Worm (Caenorhabditis elegans) whole organism, L1 larva: ENCODE measurements around the gene nlp-49.

Experiments used
- C16A3.4 ChIP-seq: fragments of 150-350 bp; optimal IDR thresholded peaks from 2 replicates; lab custom pipeline; 2014; ENCODE audit warnings: missing biosample characterization, missing genetic modification characterization
- F16B12.6 ChIP-seq: fragments of 150-350 bp; optimal IDR thresholded peaks from 2 replicates; lab custom pipeline; 2014; ENCODE audit warnings: missing biosample characterization, missing genetic modification characterization
- aly-2 ChIP-seq: fragments of 150-350 bp; optimal IDR thresholded peaks from 2 replicates; lab custom pipeline; 2014; ENCODE audit warnings: missing biosample characterization, missing genetic modification characterization
- ama-1 ChIP-seq: fragments of 150-350 bp; optimal IDR thresholded peaks from 2 replicates; lab custom pipeline; 2014
- blmp-1 ChIP-seq: fragments of 150-350 bp; optimal IDR thresholded peaks from 2 replicates; lab custom pipeline; 2014; ENCODE audit warnings: missing biosample characterization, missing genetic modification characterization
- ceh-63 ChIP-seq: fragments of 200-800 bp; sonication (Bioruptor generic); optimal IDR thresholded peaks from 2 replicates; lab custom pipeline; 2018; ENCODE audit warnings: mild to moderate bottlenecking, missing genetic modification characterization, missing compliant biosample characterization
- ceh-8 ChIP-seq: fragments of 200-800 bp; sonication (Bioruptor generic); optimal IDR thresholded peaks from 2 replicates; lab custom pipeline; 2018; ENCODE audit warnings: mild to moderate bottlenecking, missing genetic modification characterization, moderate library complexity, missing compliant biosample characterization
- ceh-82 ChIP-seq, 3 experiments: fragments of 150-350 bp in 1 of 3; sonication (generic microtip) in 2 of 3; optimal IDR thresholded peaks; 2 replicates each; lab custom pipeline; 2014 to 2017; ENCODE audit warnings: missing biosample characterization in 3 of 3, missing genetic modification characterization in 3 of 3
- ceh-88 ChIP-seq: fragments of 200-800 bp; sonication (Bioruptor generic); IDR thresholded peaks from 2 replicates; pipeline ENCODE4 v1.3.6; 2022; ENCODE audit warnings: missing genetic modification characterization, missing compliant biosample characterization
- ceh-90 ChIP-seq: sonication (generic microtip); optimal IDR thresholded peaks from 2 replicates; lab custom pipeline; 2016; ENCODE audit warnings: missing genetic modification characterization, missing compliant biosample characterization
- ces-1 ChIP-seq: fragments of 150-350 bp; optimal IDR thresholded peaks from 2 replicates; lab custom pipeline; 2014; ENCODE audit warnings: missing biosample characterization, missing genetic modification reagents, missing genetic modification characterization
- dpl-1 ChIP-seq, 3 experiments: fragments of 150-350 bp in 2 of 3; sonication (generic microtip) in 1 of 3; optimal IDR thresholded peaks; 2 replicates each; lab custom pipeline; 2014 to 2017; ENCODE audit warnings: missing biosample characterization in 3 of 3, missing genetic modification characterization in 3 of 3, missing genetic modification reagents in 3 of 3
- dsc-1 ChIP-seq: sonication (generic microtip); optimal IDR thresholded peaks from 2 replicates; lab custom pipeline; 2016; ENCODE audit warnings: mild to moderate bottlenecking, missing genetic modification characterization, missing compliant biosample characterization
- efl-1 ChIP-seq, 4 experiments: fragments of 150-350 bp; optimal IDR thresholded peaks in 3 of 4; peaks in 1 of 4; 1 replicate in 1 of 4; 2 replicates in 3 of 4; lab custom pipeline; 2014; ENCODE audit warnings: missing biosample characterization in 2 of 4, missing genetic modification characterization in 2 of 4, missing genetic modification reagents in 2 of 4
- efl-3 ChIP-seq: fragments of 200-800 bp; sonication (Bioruptor generic); optimal IDR thresholded peaks from 2 replicates; lab custom pipeline; 2018; ENCODE audit warnings: mild to moderate bottlenecking, missing genetic modification characterization, missing compliant biosample characterization
- egl-27 ChIP-seq, 2 experiments: fragments of 150-350 bp in 1 of 2; sonication (generic microtip); optimal IDR thresholded peaks; 3 replicates each; lab custom pipeline; 2017 to 2018; ENCODE audit warnings: missing biosample characterization in 2 of 2, missing genetic modification characterization in 2 of 2, missing genetic modification reagents in 2 of 2
- elt-2 ChIP-seq: sonication (generic microtip); optimal IDR thresholded peaks from 2 replicates; lab custom pipeline; 2016; ENCODE audit warnings: missing genetic modification characterization, mild to moderate bottlenecking, inconsistent platforms, missing compliant biosample characterization, missing genetic modification reagents
- fkh-10 ChIP-seq: sonication (generic microtip); optimal IDR thresholded peaks from 2 replicates; lab custom pipeline; 2017; ENCODE audit warnings: missing biosample characterization, missing genetic modification reagents, missing genetic modification characterization
- fkh-4 ChIP-seq: sonication (generic microtip); optimal IDR thresholded peaks from 2 replicates; lab custom pipeline; 2016; ENCODE audit warnings: missing compliant biosample characterization, missing genetic modification characterization, borderline replicate concordance
- fkh-8 ChIP-seq: sonication (generic microtip); optimal IDR thresholded peaks from 2 replicates; lab custom pipeline; 2016; ENCODE audit warnings: mild to moderate bottlenecking, missing genetic modification characterization, missing compliant biosample characterization
- hlh-17 ChIP-seq: fragments of 200-800 bp; sonication (Bioruptor generic); optimal IDR thresholded peaks from 2 replicates; lab custom pipeline; 2018; ENCODE audit warnings: missing genetic modification characterization, mild to moderate bottlenecking, missing compliant biosample characterization, moderate library complexity, borderline replicate concordance
- hlh-4 ChIP-seq: sonication (generic microtip); optimal IDR thresholded peaks from 2 replicates; lab custom pipeline; 2016; ENCODE audit warnings: mild to moderate bottlenecking, missing genetic modification characterization, missing compliant biosample characterization
- hpl-2 ChIP-seq: fragments of 150-350 bp; optimal IDR thresholded peaks from 2 replicates; lab custom pipeline; 2014; ENCODE audit warnings: missing biosample characterization, missing genetic modification reagents, missing genetic modification characterization
- lin-15B ChIP-seq: fragments of 150-350 bp; sonication (generic microtip); optimal IDR thresholded peaks from 3 replicates; lab custom pipeline; 2014; ENCODE audit warnings: missing biosample characterization, missing genetic modification characterization
- lin-35 ChIP-seq, 2 experiments: fragments of 150-350 bp; optimal IDR thresholded peaks; 2 replicates each; lab custom pipeline; 2014; ENCODE audit warnings: missing biosample characterization in 2 of 2, missing genetic modification characterization in 2 of 2, missing genetic modification reagents in 2 of 2
- lin-39 ChIP-seq: fragments of 150-350 bp; optimal IDR thresholded peaks from 2 replicates; lab custom pipeline; 2014; ENCODE audit warnings: missing biosample characterization, missing genetic modification reagents, missing genetic modification characterization
- lsy-2 ChIP-seq, 2 experiments: fragments of 150-350 bp; optimal IDR thresholded peaks; 2 replicates each; lab custom pipeline; 2014; ENCODE audit warnings: missing biosample characterization in 2 of 2, missing genetic modification characterization in 2 of 2
- mab-9 ChIP-seq: fragments of 200-800 bp; sonication (Bioruptor generic); IDR thresholded peaks from 2 replicates; pipeline ENCODE4 v1.3.6; 2022; ENCODE audit warnings: missing genetic modification reagents, missing genetic modification characterization, missing compliant biosample characterization
- mep-1 ChIP-seq: fragments of 150-350 bp; optimal IDR thresholded peaks from 2 replicates; lab custom pipeline; 2014; ENCODE audit warnings: missing biosample characterization, missing genetic modification characterization
- nhr-11 ChIP-seq: fragments of 150-350 bp; optimal IDR thresholded peaks from 2 replicates; lab custom pipeline; 2014; ENCODE audit warnings: missing biosample characterization, missing genetic modification characterization
- nhr-12 ChIP-seq: sonication (generic microtip); optimal IDR thresholded peaks from 2 replicates; lab custom pipeline; 2017; ENCODE audit warnings: missing biosample characterization, missing genetic modification characterization
- nhr-47 ChIP-seq: sonication (generic microtip); optimal IDR thresholded peaks from 2 replicates; lab custom pipeline; 2016; ENCODE audit warnings: mild to moderate bottlenecking, missing genetic modification characterization, moderate library complexity, missing compliant biosample characterization
- nhr-76 ChIP-seq: sonication (generic microtip); optimal IDR thresholded peaks from 2 replicates; lab custom pipeline; 2017; ENCODE audit warnings: missing biosample characterization, missing genetic modification characterization
- nhr-77 ChIP-seq: fragments of 150-350 bp; optimal IDR thresholded peaks from 2 replicates; lab custom pipeline; 2014; ENCODE audit warnings: missing biosample characterization, missing genetic modification characterization
- nhr-84 ChIP-seq: sonication (generic microtip); optimal IDR thresholded peaks from 2 replicates; lab custom pipeline; 2017; ENCODE audit warnings: missing biosample characterization, missing genetic modification characterization
- nhr-85 ChIP-seq: sonication (generic microtip); peaks from one replicate; lab custom pipeline; 2016; ENCODE audit warnings: missing genetic modification characterization, inconsistent platforms, missing compliant biosample characterization
- nhr-90 ChIP-seq: sonication (generic microtip); optimal IDR thresholded peaks from 2 replicates; lab custom pipeline; 2016; ENCODE audit warnings: mild to moderate bottlenecking, missing genetic modification characterization, missing compliant biosample characterization; ENCODE audit not compliant: poor library complexity
- pag-3 ChIP-seq: sonication (generic microtip); optimal IDR thresholded peaks from 2 replicates; lab custom pipeline; 2017; ENCODE audit warnings: missing genetic modification characterization, mild to moderate bottlenecking, missing compliant biosample characterization, antibody characterized with exemption, borderline replicate concordance; ENCODE audit not compliant: insufficient read depth
- rnt-1 ChIP-seq: sonication (generic microtip); optimal IDR thresholded peaks from 2 replicates; lab custom pipeline; 2016; ENCODE audit warnings: mild to moderate bottlenecking, missing genetic modification characterization, moderate library complexity, missing compliant biosample characterization
- skn-1 ChIP-seq: fragments of 150-350 bp; optimal IDR thresholded peaks from 2 replicates; lab custom pipeline; 2014; ENCODE audit warnings: missing biosample characterization, missing genetic modification characterization
- snpc-4 ChIP-seq: fragments of 150-350 bp; optimal IDR thresholded peaks from 2 replicates; lab custom pipeline; 2014; ENCODE audit warnings: missing biosample characterization, missing genetic modification characterization
- sup-37 ChIP-seq: fragments of 200-800 bp; sonication (Bioruptor generic); optimal IDR thresholded peaks from 2 replicates; lab custom pipeline; 2018; ENCODE audit warnings: mild to moderate bottlenecking, missing genetic modification characterization, missing compliant biosample characterization
- tbx-2 ChIP-seq: sonication (generic microtip); optimal IDR thresholded peaks from 2 replicates; lab custom pipeline; 2016; ENCODE audit warnings: missing genetic modification characterization, missing compliant biosample characterization
- tlp-1 ChIP-seq: fragments of 150-350 bp; optimal IDR thresholded peaks from 2 replicates; lab custom pipeline; 2014; ENCODE audit warnings: missing biosample characterization, missing genetic modification characterization
- unc-130 ChIP-seq: fragments of 150-350 bp; optimal IDR thresholded peaks from 2 replicates; lab custom pipeline; 2017; ENCODE audit warnings: missing biosample characterization, missing genetic modification characterization, inconsistent platforms
- unc-30 ChIP-seq: sonication (generic microtip); optimal IDR thresholded peaks from 2 replicates; lab custom pipeline; 2017; ENCODE audit warnings: missing biosample characterization, missing genetic modification characterization
- unc-62 ChIP-seq: fragments of 150-350 bp; optimal IDR thresholded peaks from 2 replicates; lab custom pipeline; 2014; ENCODE audit warnings: missing biosample characterization, missing genetic modification reagents, missing genetic modification characterization
- unc-86 ChIP-seq: sonication (generic microtip); optimal IDR thresholded peaks from 2 replicates; lab custom pipeline; 2016; ENCODE audit warnings: missing genetic modification characterization, missing compliant biosample characterization
- vab-15 ChIP-seq: sonication (generic microtip); optimal IDR thresholded peaks from 2 replicates; lab custom pipeline; 2017; ENCODE audit warnings: missing genotype, mild to moderate bottlenecking, missing genetic modification characterization, missing compliant biosample characterization
- zag-1 ChIP-seq: fragments of 150-350 bp; optimal IDR thresholded peaks from 2 replicates; lab custom pipeline; 2014; ENCODE audit warnings: missing biosample characterization, missing genetic modification characterization
- zip-4 ChIP-seq: fragments of 200-800 bp; sonication (Bioruptor generic); optimal IDR thresholded peaks from 2 replicates; lab custom pipeline; 2018; ENCODE audit warnings: mild to moderate bottlenecking, missing genetic modification characterization, moderate library complexity, missing compliant biosample characterization
- ztf-11 ChIP-seq, 2 experiments: sonication (generic microtip); optimal IDR thresholded peaks; 2 replicates each; lab custom pipeline; 2016 to 2017; ENCODE audit warnings: missing genetic modification characterization in 2 of 2, missing biosample characterization in 1 of 2, missing compliant biosample characterization in 1 of 2
- ztf-4 ChIP-seq: fragments of 150-350 bp; optimal IDR thresholded peaks from 2 replicates; lab custom pipeline; 2014; ENCODE audit warnings: missing biosample characterization, missing genetic modification characterization

The nlp-49 gene

DNA sequence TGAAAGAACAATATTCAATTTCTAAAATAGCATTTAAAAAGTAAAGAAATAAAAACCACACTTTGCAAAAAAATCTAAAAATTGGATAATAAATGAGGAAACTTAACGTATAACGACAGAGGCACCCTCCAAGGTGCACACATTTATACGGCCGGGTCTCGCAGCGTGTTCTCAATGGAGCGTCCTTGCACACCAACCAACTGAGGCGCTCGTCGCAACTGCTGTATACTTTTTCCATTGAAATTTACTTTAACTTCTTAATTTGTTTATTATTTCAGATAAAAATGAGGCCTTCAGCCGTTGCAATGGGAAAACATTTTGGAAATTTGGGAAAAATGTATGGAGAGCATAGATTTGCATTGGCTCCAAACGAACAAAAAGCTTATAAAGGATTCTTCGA is 48.7 kb downstream of the nlp-49 start, which contains the start of the genes R07E4.5 and R07E4.3 (continued):
- TF ChIP-seq ceh-8 (GFP tag; lab: Kevin White, UChicago) (no peak), sup-37 (GFP tag; lab: Kevin White, UChicago) (no peak), nhr-11 (tag; lab: Kevin White, UChicago) (no peak), dpl-1 (GFP tag; optimal IDR thresholded peaks at IDR 0.05; lab: Kevin White, UChicago) (peak; percentile 57 to 74 (median 71)), elt-2 (tag; lab: Kevin White, UChicago) (no peak), efl-1 (optimal IDR thresholded peaks at IDR 0.05; lab: Kevin White, UChicago) (peak; percentile 67 to 76), efl-1 (GFP tag; optimal IDR thresholded peaks at IDR 0.05 in 1 of 2; lab: Kevin White, UChicago) (peak; percentile 77 to 94), aly-2 (no peak), zip-4 (GFP tag; lab: Kevin White, UChicago) (no peak), hpl-2 (GFP tag; lab: Kevin White, UChicago) (no peak), unc-86 (tag; lab: Kevin White, UChicago) (peak; percentile 45), fkh-10 (GFP tag; lab: Kevin White, UChicago) (no peak), tbx-2 (tag; lab: Kevin White, UChicago) (peak; percentile 64), unc-30 (no peak), lsy-2 (tag; optimal IDR thresholded peaks at IDR 0.05; lab: Kevin White, UChicago) (peak; percentile 60 to 87), nhr-47 (peak; percentile 71), dsc-1 (peak; percentile 48), ztf-4 (tag; lab: Kevin White, UChicago) (peak; percentile 0), hlh-17 (GFP tag; lab: Kevin White, UChicago) (no peak), ceh-90 (no peak), F16B12.6 (peak; percentile 31), nhr-90 (tag; lab: Kevin White, UChicago) (peak; percentile 75), blmp-1 (tag; lab: Kevin White, UChicago) (peak; percentile 61), mab-9 (no peak), unc-62 (GFP tag; lab: Kevin White, UChicago) (no peak), hlh-4 (tag; lab: Kevin White, UChicago) (no peak), vab-15 (no peak), egl-27 (tag; optimal IDR thresholded peaks at IDR 0.05; lab: Kevin White, UChicago) (no peak), ceh-88 (GFP tag; lab: Robert Waterston, UW) (0 out of 2 replicates have a peak, but pooled peaks have one; percentile 31), lin-39 (tag; lab: Kevin White, UChicago) (no peak), skn-1 (tag; lab: Kevin White, UChicago) (peak; percentile 61), nhr-12 (tag; lab: Kevin White, UChicago) (no peak), unc-130 (tag; lab: Kevin White, UChicago) (peak; percentile 91), ces-1 (GFP tag; lab: Kevin White, UChicago) (no peak), lin-35 (GFP tag; optimal IDR thresholded peaks at IDR 0.05; lab: Kevin White, UChicago) (peak; percentile 80 to 87), C16A3.4 (tag; lab: Kevin White, UChicago) (peak; percentile 93), efl-3 (no peak), rnt-1 (tag; lab: Kevin White, UChicago) (no peak), ztf-11 (tag; optimal IDR thresholded peaks at IDR 0.05; lab: Kevin White, UChicago) (no peak), ceh-63 (GFP tag; lab: Kevin White, UChicago) (no peak), zag-1 (tag; lab: Kevin White, UChicago) (no peak), nhr-85 (tag; lab: Kevin White, UChicago) (peak; percentile 77), ceh-82 (tag; optimal IDR thresholded peaks at IDR 0.05; lab: Kevin White, UChicago) (peak; percentile 40 to 79 (median 42)), snpc-4 (tag; lab: Kevin White, UChicago) (no peak), ama-1 (lab: Kevin White, UChicago) (no peak), pag-3 (no peak), mep-1 (peak; percentile 70), fkh-8 (tag; lab: Kevin White, UChicago) (peak; percentile 65), lin-15B (peak; percentile 70), nhr-84 (no peak), fkh-4 (tag; lab: Kevin White, UChicago) (no peak), nhr-76 (tag; lab: Kevin White, UChicago) (no peak), nhr-77 (peak; percentile 59), tlp-1 (tag; lab: Kevin White, UChicago) (no peak)
